Fruit fly (Drosophila melanogaster) ovary, adult (tissue): ENCODE results near the gene Lim1.

ENCODE experiments used
- CG17801 ChIP-seq: fragments of 200-800 bp; optimal IDR thresholded peaks from 2 replicates; lab custom pipeline; 2019; ENCODE audit warnings: missing biosample characterization, mild to moderate bottlenecking, missing genetic modification characterization, moderate library complexity; ENCODE audit not compliant: partially characterized antibody

Lim1 gene

DNA sequence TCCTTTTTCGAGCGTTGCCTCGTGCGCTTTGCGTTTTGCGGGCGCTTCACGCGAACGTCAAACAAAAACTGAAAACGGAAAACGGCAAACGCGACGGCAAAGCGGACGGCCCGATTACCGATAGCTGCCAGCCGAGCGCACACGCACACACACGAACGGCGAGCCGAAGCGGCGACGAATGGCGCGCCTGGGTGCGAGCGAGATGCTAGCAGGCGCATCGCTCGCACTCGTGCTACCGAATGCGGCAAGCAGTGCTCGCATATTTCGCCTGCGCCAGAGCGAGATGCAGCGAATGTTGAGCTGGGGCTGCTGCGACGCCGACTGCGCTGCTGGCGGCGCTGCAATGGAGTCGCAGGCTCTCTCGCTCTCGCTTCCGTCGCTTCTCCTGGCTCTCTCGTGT is at the start of gene Lim1:
Gene Lim1 (minus strand): TSS at position 76 of the 400 bp plus-strand sequence.
- peak; percentile 18 for TF ChIP-seq CG17801 (GFP tag; lab: Kevin White, UChicago)

DNA sequence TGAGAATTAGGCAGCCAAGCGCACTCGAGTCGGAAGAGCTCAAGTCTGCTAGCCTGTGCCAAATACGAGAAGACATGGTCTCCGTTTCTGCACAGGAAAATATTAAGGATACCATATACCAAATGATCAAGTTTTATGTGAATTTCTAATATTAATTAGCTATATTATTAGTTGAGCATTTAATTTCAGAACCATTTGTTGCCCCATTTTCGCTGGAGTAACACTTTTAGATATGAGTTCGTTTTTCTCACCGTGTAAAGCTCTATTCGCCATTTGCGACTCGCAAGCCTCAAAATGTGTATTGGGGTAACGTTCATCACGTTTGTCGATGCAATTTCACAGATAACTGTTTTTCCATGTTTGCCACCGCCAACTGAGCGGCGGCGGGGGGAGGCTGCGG is 46.6 kb upstream of the Lim1 start:
- no peak for TF ChIP-seq CG17801 (GFP tag; lab: Kevin White, UChicago)

DNA sequence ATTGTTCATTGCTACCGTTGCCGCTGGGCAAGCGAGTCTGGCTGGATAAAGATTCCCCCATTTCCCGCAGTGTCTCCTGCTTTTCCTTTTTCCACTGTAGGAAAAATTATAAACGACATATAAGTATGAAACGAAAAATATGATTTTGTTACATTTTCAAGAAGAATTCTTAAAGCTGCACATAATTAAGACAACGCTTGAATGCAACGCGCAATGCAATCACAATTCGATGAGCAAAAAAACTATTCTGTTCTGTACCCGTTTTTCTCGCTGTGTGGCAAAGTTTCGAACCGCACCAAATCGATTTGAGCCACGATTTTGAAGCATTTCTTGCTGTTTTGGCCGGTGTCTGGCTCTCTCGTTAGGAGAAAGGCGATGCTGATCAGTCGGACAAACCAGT is 38.2 kb upstream of the Lim1 start:
- TF ChIP-seq CG17801 (GFP tag; lab: Kevin White, UChicago), result no peak

DNA sequence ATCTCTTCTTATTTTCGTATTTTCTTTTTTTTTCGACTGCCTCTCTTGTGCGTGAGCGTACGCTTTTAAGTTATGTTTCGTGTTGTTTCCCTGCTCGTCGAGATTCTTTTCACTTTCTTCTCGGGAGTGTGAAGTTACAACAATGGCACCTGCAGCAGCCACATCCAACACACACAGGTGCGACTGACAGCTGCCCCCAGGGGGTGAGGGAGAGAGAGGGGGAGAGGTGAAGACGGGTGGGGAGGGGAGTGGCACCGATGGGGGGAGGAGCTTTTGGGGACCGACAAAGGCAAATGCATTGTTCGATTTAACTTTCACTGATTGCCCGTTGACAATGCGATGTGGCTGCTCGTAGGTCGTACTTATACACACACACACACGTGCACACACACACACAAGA is 35.8 kb upstream of the Lim1 start:
- no peak for TF ChIP-seq CG17801 (GFP tag; lab: Kevin White, UChicago)

DNA sequence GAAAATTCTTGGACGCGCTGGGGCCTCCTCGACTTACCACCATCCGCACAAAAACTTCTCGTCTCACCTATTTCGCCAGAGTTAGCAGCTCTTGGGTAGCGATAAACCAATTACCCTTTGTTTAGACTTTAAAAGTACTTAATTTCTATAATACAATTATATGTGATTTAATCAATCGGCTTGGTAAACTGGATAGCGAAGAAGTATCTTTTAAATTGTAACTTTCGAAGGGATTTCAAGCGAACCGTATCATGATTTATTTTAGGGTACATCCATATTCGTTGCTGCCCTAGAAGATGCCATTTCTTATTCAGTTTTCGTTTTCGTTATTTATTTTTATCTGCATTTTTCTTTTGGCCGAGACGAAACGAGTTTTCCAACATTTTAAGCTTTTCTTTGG is 33.8 kb upstream of the Lim1 start:
- no peak for TF ChIP-seq CG17801 (GFP tag; lab: Kevin White, UChicago)

DNA sequence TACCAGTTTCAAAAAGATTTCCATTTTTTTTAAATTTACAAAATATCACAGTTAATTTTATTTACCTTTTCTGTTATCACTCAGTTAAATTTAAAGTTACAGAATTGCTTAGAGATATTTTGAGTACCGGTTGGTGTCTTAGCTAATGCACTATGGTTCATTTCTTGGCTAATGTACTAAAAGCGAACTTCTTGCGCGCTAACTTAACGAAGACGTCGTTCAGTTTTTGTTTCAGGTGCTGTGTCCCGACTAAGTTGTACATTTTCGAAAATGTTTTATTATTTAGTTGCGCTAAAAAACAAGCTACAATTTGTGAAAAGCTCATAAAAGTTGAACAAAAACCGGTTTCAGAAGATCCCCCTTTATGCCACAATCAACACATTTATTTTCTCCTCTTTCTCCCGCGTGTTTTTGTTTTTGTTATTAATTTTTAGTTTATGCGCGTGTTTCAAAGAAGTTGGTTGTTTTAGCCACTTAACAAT is 32.3 kb upstream of the Lim1 start, which contains the start of gene CG12075:
Gene CG12075 (plus strand): TSS at position 432 of the 482 bp plus-strand sequence.
- TF ChIP-seq CG17801 (GFP tag; lab: Kevin White, UChicago), result no peak

DNA sequence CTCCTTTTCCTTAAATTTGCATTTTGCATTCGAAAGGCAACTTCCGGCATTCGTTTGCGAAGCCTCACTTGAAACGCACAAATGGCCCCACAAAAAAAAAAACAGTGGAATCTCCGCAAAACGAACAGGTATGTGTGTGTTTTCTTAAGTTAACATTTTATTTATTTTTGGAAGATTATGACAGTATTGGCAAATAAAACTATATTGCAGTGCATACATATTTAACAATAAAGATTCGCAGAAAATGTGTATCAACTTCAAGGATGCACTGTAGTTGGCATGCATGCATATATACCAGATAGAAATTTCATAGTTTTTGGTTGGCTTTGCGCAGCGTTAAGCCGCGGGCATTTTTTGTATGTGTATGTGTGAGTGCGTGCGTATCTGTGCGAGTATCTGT is 31.6 kb upstream of the Lim1 start:
- no peak for TF ChIP-seq CG17801 (GFP tag; lab: Kevin White, UChicago)

DNA sequence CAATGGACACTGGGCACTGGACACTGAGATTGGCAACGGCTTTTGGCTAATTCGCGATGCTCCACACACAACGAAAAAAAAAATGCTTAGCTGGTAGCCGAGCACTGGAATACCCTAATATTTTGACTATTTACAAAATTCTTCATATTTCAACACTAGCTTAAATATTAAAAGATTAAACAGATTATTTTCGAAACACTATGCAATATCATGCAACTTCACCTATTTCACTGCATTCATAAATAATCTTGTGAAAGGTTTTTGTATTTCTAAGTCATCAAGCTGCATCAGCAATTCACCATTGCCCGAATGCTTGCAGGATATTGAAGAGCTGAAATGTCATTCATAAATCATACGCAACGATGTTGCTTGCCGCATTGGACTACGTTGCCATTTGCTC is 31.0 kb upstream of the Lim1 start:
- no peak for TF ChIP-seq CG17801 (GFP tag; lab: Kevin White, UChicago)

DNA sequence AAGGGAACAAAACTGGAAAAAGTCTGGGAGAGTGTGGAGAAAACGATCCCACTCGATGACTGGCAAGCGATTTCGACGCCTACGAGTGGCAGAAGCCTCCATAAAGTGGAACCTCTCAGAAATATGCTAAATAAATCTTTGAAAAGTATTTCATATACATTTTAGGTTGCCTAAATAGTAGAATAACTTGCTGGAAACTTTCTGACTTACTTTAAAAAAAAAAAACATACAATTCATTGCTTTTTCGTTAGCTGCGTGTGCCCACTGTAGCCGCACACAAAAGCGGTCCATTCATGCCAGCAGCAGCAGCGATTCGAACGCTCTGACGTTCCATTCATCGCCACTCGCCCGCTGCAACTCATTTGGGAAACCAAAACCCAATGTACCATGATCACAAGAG is 29.5 kb upstream of the Lim1 start:
- TF ChIP-seq CG17801 (GFP tag; lab: Kevin White, UChicago), result no peak

DNA sequence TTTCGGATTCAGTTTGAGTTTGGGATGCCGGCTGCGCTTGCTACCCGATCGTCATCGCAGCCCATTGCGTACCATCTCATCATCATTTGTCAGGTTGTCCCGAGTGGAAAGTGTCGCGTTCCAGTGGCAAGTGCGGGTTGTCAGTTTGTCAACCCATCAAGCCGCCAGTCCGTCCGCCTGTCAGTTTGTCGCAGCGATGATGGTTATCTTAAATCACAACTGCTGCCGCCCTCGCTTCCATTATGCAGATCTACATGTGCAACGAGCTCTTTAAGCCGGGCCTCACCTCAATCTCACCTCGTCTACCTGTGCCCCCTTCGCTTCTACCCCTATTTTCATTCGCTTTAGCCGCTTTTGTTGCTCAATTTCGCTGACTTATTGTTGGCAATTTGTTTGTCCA is 26.2 kb upstream of the Lim1 start:
- no peak for TF ChIP-seq CG17801 (GFP tag; lab: Kevin White, UChicago)

DNA sequence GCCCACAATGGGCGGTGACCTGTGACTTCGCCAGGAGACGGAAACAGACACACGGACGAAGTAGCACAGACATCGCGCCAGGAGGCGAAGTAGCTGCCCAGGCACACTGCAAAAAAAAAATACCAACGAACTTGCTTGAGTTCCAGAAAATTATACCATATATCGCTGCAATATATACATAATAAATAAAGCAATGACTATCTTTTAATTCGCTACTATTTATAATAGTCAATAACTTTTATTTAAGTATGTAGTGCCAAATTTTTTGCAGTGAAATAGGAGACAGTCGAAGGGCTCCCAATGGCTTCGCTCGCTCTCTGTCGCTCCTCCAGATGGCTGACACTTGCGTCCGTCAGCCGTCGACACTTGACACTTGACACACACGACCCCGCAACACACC is 24.5 kb upstream of the Lim1 start:
- TF ChIP-seq CG17801 (GFP tag; lab: Kevin White, UChicago), result no peak

DNA sequence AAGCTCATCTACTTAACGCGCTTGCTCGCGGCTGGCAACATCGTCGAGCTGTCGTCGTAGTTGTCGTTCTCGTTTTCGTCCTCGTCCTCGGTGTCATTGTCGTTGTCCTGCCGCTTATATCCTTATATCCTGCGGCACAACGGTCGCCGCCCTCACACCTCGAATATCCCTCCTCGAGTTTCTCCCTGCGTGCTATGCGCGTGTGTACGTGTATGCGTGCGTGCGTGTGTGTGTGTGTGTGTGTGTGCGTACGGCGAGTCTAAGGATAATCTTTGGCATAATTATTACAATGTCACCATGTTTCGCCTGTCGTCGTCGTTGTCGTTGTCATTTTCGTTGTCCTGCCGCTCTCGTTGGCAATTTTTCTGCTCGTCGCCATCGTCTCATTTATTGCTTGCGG is 23.8 kb upstream of the Lim1 start:
- no peak for TF ChIP-seq CG17801 (GFP tag; lab: Kevin White, UChicago)

DNA sequence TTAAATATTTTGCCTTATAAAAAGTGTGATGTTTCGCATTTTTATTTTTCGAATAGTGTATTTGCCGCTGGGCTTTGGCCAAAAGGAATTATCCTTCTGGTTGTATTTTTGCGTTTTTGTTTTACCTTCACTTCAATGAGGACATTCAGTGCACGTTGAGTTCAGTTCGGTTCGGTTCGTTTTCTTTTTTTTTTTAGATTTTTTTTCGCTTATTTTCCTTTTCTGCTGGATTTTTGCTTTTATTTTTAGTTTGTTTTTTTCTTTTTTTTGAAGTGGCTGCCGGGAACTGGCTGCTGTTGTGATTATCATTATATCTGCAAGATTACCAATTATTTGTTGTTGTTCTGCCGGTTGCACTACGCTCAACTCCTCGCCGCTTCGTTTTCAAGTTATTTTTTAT is 17.3 kb upstream of the Lim1 start:
- no peak for TF ChIP-seq CG17801 (GFP tag; lab: Kevin White, UChicago)

DNA sequence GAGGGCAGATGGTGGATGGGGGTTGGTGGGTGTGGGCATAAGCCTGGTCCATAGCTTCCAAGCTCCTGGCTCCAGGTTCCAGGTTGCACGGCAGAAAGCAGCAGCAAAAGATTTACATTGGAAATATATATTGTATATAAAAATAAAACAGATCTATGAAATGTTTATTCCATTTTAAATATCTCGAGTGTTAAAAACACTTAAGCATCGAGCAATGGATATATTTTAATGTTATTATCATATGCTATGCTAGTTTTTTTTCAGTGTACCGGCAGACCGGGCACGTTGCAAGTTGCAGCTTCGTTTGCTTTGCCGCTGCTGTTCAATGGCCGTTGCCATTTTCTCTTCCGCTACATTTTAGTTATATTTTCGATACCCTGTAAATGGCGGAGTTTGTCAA is 16.7 kb upstream of the Lim1 start:
- TF ChIP-seq CG17801 (GFP tag; lab: Kevin White, UChicago), result no peak

DNA sequence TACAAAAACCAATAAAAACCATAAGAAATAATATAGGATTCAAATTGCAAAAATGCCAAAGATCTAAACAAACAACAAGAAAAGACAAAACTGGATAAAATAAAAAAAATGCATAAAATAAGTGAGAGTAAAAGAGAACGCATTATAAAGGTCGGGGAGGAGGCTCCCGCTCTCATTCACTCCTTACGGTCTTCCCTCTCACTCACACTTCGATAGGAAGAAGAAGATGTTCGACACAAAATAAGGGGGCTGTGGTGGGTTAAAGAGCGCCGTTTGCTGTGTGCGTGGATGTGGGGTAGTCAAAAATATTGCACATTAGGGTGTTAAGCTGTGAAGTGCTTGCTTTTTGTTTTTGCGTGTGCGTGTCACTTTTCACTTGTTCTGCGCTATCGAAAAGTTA is 1.7 kb upstream of the Lim1 start:
- no peak for TF ChIP-seq CG17801 (GFP tag; lab: Kevin White, UChicago)

DNA sequence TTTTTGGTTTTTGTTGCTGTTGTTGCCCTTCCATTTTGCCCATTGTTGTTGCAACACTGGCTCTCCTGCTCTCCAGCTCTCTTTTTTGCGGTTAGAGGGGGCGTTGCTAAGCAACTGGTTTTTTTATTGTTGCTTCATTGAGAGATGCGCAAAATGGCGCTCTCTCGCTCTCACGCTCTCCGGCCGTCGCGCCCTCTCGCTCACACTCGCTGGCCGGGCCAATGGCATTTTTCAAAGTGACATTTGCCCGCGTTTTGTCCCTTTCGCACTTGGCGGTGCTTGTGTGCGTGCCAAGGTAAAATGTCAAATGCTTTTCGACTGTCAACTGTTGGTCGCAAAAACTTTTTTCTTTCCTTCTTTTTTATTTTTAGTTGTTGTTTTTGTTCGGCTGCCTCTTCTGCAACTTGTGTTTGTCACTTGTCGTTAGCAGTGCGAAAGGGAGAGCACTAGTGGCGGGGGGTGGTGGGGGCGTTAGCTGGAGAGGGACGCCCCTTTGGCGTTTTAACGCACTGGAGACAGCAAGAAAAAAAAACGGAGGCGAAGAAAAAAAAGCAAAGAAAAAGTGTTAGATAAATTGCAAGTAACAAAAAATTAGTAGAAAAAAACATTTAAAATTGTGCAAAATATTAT is 1.1 kb upstream of the Lim1 start:
- TF ChIP-seq CG17801 (GFP tag; lab: Kevin White, UChicago), result no peak
